Fruit fly (Drosophila melanogaster): ENCODE measurements around the gene eIF2alpha.

DNA sequence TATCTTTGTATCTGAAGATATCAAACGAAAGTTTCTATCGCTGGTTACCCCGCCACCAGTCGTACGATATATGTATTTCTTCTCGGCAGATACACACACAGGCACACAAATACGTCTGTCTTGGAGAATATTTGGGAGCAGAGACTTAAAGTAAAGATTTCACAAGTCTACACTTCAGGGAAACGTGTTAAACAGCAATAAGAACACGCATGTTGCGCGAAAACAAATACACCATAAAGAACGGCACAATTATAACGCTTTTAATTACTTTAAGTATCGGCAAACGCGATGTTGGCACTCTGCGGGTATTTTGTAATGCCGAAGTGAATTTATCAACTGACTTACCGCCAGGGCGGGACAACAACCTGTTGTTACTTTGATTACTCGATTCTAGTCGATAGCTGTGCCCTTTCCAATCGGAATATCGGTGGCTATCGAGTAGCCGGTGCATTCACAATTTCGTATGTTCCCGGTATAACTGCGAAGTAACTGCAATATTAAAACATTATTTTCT lies 24.8 kb downstream of the eIF2alpha start, which contains the start of gene AnxB11:
- no peak for TF ChIP-seq Myc (optimal IDR thresholded peaks at IDR 0.05)
- TF ChIP-seq insv (optimal IDR thresholded peaks at IDR 0.05) = no peak
- no peak for TF ChIP-seq h (optimal IDR thresholded peaks at IDR 0.05)
- no peak for TF ChIP-seq ttk (optimal IDR thresholded peaks at IDR 0.05)

All from Kc167 (cell line).